Worm (Caenorhabditis elegans): ENCODE data around the gene W09G12.7.

W09G12.7 gene

ce11 chrIV:1207980-1208379 lies 20.9 kb upstream of the W09G12.7 start, which contains the start of gene dsl-1:
Gene dsl-1, minus strand, starts transcription at chrIV:1208080.
- no peak for TF ChIP-seq hmg-11 (tag; optimal IDR thresholded peaks at IDR 0.05)
- TF ChIP-seq sea-2 (GFP tag; optimal IDR thresholded peaks at IDR 0.05): no peak
- TF ChIP-seq fkh-10 (GFP tag; optimal IDR thresholded peaks at IDR 0.05): no peak
- no peak for TF ChIP-seq nhr-11 (tag; optimal IDR thresholded peaks at IDR 0.05)
- no peak for TF ChIP-seq lin-15B (tag; optimal IDR thresholded peaks at IDR 0.05)

ce11 chrIV:1209320-1209719 lies 19.6 kb upstream of the W09G12.7 start:
- TF ChIP-seq eor-1 (tag; optimal IDR thresholded peaks at IDR 0.05) (no peak), fkh-10 (GFP tag; optimal IDR thresholded peaks at IDR 0.05) (no peak), fkh-2 (tag; optimal IDR thresholded peaks at IDR 0.05) (no peak), egl-5 (tag; optimal IDR thresholded peaks at IDR 0.05) (no peak), elt-3 (tag; optimal IDR thresholded peaks at IDR 0.05) (no peak), fos-1 (tag; optimal IDR thresholded peaks at IDR 0.05) (no peak), ceh-82 (tag; optimal IDR thresholded peaks at IDR 0.05) (no peak), daf-12 (tag; optimal IDR thresholded peaks at IDR 0.05) (no peak), unc-39 (tag; optimal IDR thresholded peaks at IDR 0.05) (no peak), lsy-12 (tag; optimal IDR thresholded peaks at IDR 0.05) (no peak), pqm-1 (tag; optimal IDR thresholded peaks at IDR 0.05) (no peak), nfya-1 (tag; optimal IDR thresholded peaks at IDR 0.05; ENCODE audit: insufficient read depth) (no peak), ztf-4 (tag; optimal IDR thresholded peaks at IDR 0.05) (no peak)

- TF ChIP-seq nhr-23 (tag; optimal IDR thresholded peaks at IDR 0.05): no peak
- no peak for TF ChIP-seq fos-1 (tag; optimal IDR thresholded peaks at IDR 0.05)
- TF ChIP-seq nhr-77 (tag; optimal IDR thresholded peaks at IDR 0.05): no peak
- no peak for TF ChIP-seq mml-1 (tag; optimal IDR thresholded peaks at IDR 0.05)
- no peak for TF ChIP-seq pqm-1 (tag; optimal IDR thresholded peaks at IDR 0.05)
- TF ChIP-seq elt-3 (tag; optimal IDR thresholded peaks at IDR 0.05): no peak
Measured at ce11 chrIV:1209813-1210212, 19.1 kb upstream of the W09G12.7 start.

ce11 chrIV:1211902-1212301 lies 17.0 kb upstream of the W09G12.7 start:
- no peak for TF ChIP-seq sea-2 (GFP tag; optimal IDR thresholded peaks at IDR 0.05)
- TF ChIP-seq pqm-1 (tag; optimal IDR thresholded peaks at IDR 0.05): peak; percentile 10
- TF ChIP-seq elt-2 (tag; optimal IDR thresholded peaks at IDR 0.05): peak; percentile 60
- no peak for TF ChIP-seq pha-4 (tag; optimal IDR thresholded peaks at IDR 0.05)
- TF ChIP-seq snpc-4 (tag; optimal IDR thresholded peaks at IDR 0.05): peak; percentile 48
- no peak for TF ChIP-seq ceh-82 (tag; optimal IDR thresholded peaks at IDR 0.05)
- TF ChIP-seq ZK546.5 (tag; optimal IDR thresholded peaks at IDR 0.05): no peak
- no peak for TF ChIP-seq unc-39 (tag; optimal IDR thresholded peaks at IDR 0.05)
- no peak for TF ChIP-seq jun-1 (tag; optimal IDR thresholded peaks at IDR 0.05)
- TF ChIP-seq elt-1 (tag; optimal IDR thresholded peaks at IDR 0.05): no peak
- TF ChIP-seq skn-1 (tag; optimal IDR thresholded peaks at IDR 0.05): no peak
- no peak for TF ChIP-seq fkh-2 (tag; optimal IDR thresholded peaks at IDR 0.05)
- TF ChIP-seq tbx-2 (tag; optimal IDR thresholded peaks at IDR 0.05): no peak

- TF ChIP-seq eor-1 (tag; optimal IDR thresholded peaks at IDR 0.05) (no peak), R02D3.7 (tag; optimal IDR thresholded peaks at IDR 0.05) (no peak), elt-1 (tag; optimal IDR thresholded peaks at IDR 0.05) (no peak), zag-1 (tag; optimal IDR thresholded peaks at IDR 0.05) (no peak), aly-2 (tag; optimal IDR thresholded peaks at IDR 0.05) (no peak), fkh-10 (GFP tag; optimal IDR thresholded peaks at IDR 0.05) (no peak), unc-39 (tag; optimal IDR thresholded peaks at IDR 0.05) (no peak), elt-3 (tag; optimal IDR thresholded peaks at IDR 0.05) (no peak), nhr-12 (tag; optimal IDR thresholded peaks at IDR 0.05) (no peak), fos-1 (tag; optimal IDR thresholded peaks at IDR 0.05) (no peak), egl-5 (tag; optimal IDR thresholded peaks at IDR 0.05) (no peak), unc-62 (GFP tag; optimal IDR thresholded peaks at IDR 0.05) (no peak)
Measured at ce11 chrIV:1212357-1212756, 16.5 kb upstream of the W09G12.7 start.

ce11 chrIV:1213192-1213591 lies 15.7 kb upstream of the W09G12.7 start:
- TF ChIP-seq elt-3 (tag; optimal IDR thresholded peaks at IDR 0.05) (no peak), elt-1 (tag; optimal IDR thresholded peaks at IDR 0.05) (no peak), nhr-43 (tag; optimal IDR thresholded peaks at IDR 0.05; ENCODE audit: poor library complexity, severe bottlenecking) (no peak), snpc-4 (tag; optimal IDR thresholded peaks at IDR 0.05) (peak; percentile 43), lsy-12 (tag; optimal IDR thresholded peaks at IDR 0.05) (no peak), nhr-77 (tag; optimal IDR thresholded peaks at IDR 0.05) (no peak), nhr-76 (tag; optimal IDR thresholded peaks at IDR 0.05) (no peak), egl-5 (tag; optimal IDR thresholded peaks at IDR 0.05) (no peak), eor-1 (tag; optimal IDR thresholded peaks at IDR 0.05) (no peak), egl-27 (tag; optimal IDR thresholded peaks at IDR 0.05) (no peak), ceh-28 (tag; optimal IDR thresholded peaks at IDR 0.05) (no peak), ceh-82 (tag; optimal IDR thresholded peaks at IDR 0.05) (no peak), unc-39 (tag; optimal IDR thresholded peaks at IDR 0.05) (no peak), lin-39 (tag; optimal IDR thresholded peaks at IDR 0.05) (peak; percentile 49), ceh-16 (tag; optimal IDR thresholded peaks at IDR 0.05) (no peak), mdl-1 (tag; optimal IDR thresholded peaks at IDR 0.05) (no peak), ceh-9 (tag; optimal IDR thresholded peaks at IDR 0.05) (no peak), R02D3.7 (tag; optimal IDR thresholded peaks at IDR 0.05) (no peak), unc-62 (GFP tag; optimal IDR thresholded peaks at IDR 0.05) (no peak), mml-1 (tag; optimal IDR thresholded peaks at IDR 0.05) (no peak), pha-4 (tag; optimal IDR thresholded peaks at IDR 0.05) (no peak), fkh-2 (tag; optimal IDR thresholded peaks at IDR 0.05) (no peak), fos-1 (tag; optimal IDR thresholded peaks at IDR 0.05) (no peak)
